Worm (Caenorhabditis elegans) whole organism, late embryonic: Measurements from ENCODE around the gene col-160.

ENCODE experiments used
- K02D7.2 ChIP-seq: sonication (generic microtip); optimal IDR thresholded peaks from 2 replicates; lab custom pipeline; 2017; ENCODE audit warnings: mild to moderate bottlenecking, missing genetic modification characterization, missing compliant biosample characterization
- fkh-10 ChIP-seq: fragments of 150-350 bp; optimal IDR thresholded peaks from 2 replicates; lab custom pipeline; 2014; ENCODE audit warnings: missing biosample characterization, missing genetic modification reagents, missing genetic modification characterization
- hlh-8 ChIP-seq: sonication (generic microtip); optimal IDR thresholded peaks from 2 replicates; lab custom pipeline; 2016; ENCODE audit warnings: missing genotype, missing genetic modification characterization, missing compliant biosample characterization
- nfya-1 ChIP-seq: sonication (generic microtip); optimal IDR thresholded peaks from 2 replicates; lab custom pipeline; 2017; ENCODE audit warnings: missing genetic modification characterization, mild to moderate bottlenecking, missing compliant biosample characterization, antibody characterized with exemption, moderate library complexity
- nhr-11 ChIP-seq: fragments of 150-350 bp; optimal IDR thresholded peaks from 2 replicates; lab custom pipeline; 2014; ENCODE audit warnings: missing biosample characterization, missing genetic modification characterization
- nhr-232 ChIP-seq: sonication (generic microtip); optimal IDR thresholded peaks from 2 replicates; lab custom pipeline; 2016; ENCODE audit warnings: missing genetic modification characterization, missing compliant biosample characterization
- pag-3 ChIP-seq: sonication (generic microtip); optimal IDR thresholded peaks from 2 replicates; lab custom pipeline; 2016; ENCODE audit warnings: missing compliant biosample characterization, missing genetic modification characterization, borderline replicate concordance
- pha-2 ChIP-seq: sonication (generic microtip); optimal IDR thresholded peaks from 2 replicates; lab custom pipeline; 2017; ENCODE audit warnings: mild to moderate bottlenecking, missing genetic modification characterization, missing compliant biosample characterization
- unc-86 ChIP-seq: sonication (generic microtip); optimal IDR thresholded peaks from 2 replicates; lab custom pipeline; 2016; ENCODE audit warnings: missing genetic modification characterization, missing compliant biosample characterization

ce11 chrV:13197823-13198222, 4.2 kb downstream of the col-160 start, which contains the start of gene F57B1.9:
- TF ChIP-seq fkh-10 (GFP tag; lab: Kevin White, UChicago) (no peak), nhr-232 (no peak), nhr-11 (tag; lab: Kevin White, UChicago) (no peak), hlh-8 (no peak), K02D7.2 (tag; lab: Kevin White, UChicago) (no peak), pha-2 (tag; lab: Kevin White, UChicago) (no peak), pag-3 (tag; lab: Kevin White, UChicago) (no peak), nfya-1 (tag; lab: Kevin White, UChicago) (no peak), unc-86 (tag; lab: Kevin White, UChicago) (no peak)
